Worm (Caenorhabditis elegans) whole organism, L4/young adult: ENCODE results near the gene stdh-3.

ENCODE experiments used
- W03F9.2 ChIP-seq: fragments of 150-350 bp; optimal IDR thresholded peaks from 2 replicates; lab custom pipeline; 2014; ENCODE audit warnings: missing biosample characterization, missing genetic modification characterization
- dao-5 ChIP-seq: sonication (generic microtip); optimal IDR thresholded peaks from 2 replicates; lab custom pipeline; 2016; ENCODE audit warnings: missing genotype, missing genetic modification characterization, moderate library complexity, missing compliant biosample characterization
- him-1 ChIP-seq: sonication (generic microtip); optimal IDR thresholded peaks from 2 replicates; lab custom pipeline; 2016; ENCODE audit warnings: missing genotype, missing genetic modification reagents, missing genetic modification characterization, missing compliant biosample characterization

DNA sequence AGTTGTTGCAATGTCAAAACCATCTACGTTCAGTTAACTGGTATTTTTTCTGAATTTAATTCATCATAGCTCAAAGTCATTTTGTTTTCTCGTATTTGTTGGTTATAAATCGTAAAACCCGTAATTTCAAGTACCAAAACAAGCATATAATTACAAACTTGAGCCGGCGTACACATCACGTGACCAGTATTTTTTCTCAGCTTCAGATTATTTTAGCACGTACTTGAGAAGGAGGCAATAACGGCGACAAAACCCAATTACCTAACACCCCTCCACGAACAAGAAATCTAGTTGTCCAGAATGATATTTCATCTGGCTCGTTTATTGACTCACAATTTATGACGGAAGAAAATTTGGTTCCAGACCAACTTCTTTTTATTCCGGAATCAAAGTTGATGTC, 45.5 kb upstream of the stdh-3 start, which contains the start of gene srx-135:
- TF ChIP-seq dao-5 (tag; lab: Kevin White, UChicago) (no peak), him-1 (tag; lab: Kevin White, UChicago) (no peak), W03F9.2 (no peak)
